Worm (Caenorhabditis elegans): ENCODE results near the gene srh-244.
"Not testable (repeated sequence)": the region's sequence is repeated elsewhere in the genome, so short reads cannot be mapped to it uniquely, and the experiment has no call there.

- TF ChIP-seq klf-2 (GFP tag; conservative IDR thresholded peaks at IDR 0.05); ztf-23 (GFP tag; IDR thresholded peaks at IDR 0.05); flt-1 (GFP tag; IDR thresholded peaks at IDR 0.05); ref-1 (GFP tag; conservative IDR thresholded peaks at IDR 0.05); ztf-29 (GFP tag; IDR thresholded peaks at IDR 0.05): not testable (repeated sequence)
Measured at ce11 chrV:7304506-7304905, 39.1 kb upstream of the srh-244 start, which contains the start of gene F07G11.2.
